Fruit fly (Drosophila melanogaster): Measurements from ENCODE around the gene CG5043.

CG5043 gene

DNA sequence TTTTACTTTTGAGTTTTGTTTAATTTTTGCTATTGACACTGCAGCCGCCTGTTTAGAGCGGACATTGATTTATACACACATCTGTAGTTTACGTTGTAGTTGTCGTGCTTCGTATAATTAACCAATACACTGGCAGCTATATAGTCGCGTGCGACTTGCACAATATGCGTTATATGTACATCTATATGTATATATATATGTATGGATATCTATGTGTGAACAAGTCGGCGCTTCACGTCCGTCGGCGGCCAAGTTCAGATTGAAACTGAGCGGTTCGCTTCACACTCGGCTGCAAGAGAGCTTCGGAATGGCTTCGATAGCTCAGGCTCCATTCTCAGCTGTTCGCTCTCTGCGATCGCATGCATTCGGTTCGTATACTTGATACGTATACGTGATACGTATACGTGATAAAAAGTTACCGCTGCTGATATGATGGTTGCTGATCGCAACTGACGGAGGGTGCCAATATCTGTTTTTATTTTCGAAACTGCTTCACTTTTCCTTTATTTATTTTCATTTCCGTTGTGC is 5.7 kb upstream of the CG5043 start (continued):
- TF ChIP-seq CG8119 (GFP tag; IDR thresholded peaks at IDR 0.05) (peak; percentile 59; the same call in 1 of the 3 replicates), net (GFP tag; optimal IDR thresholded peaks at IDR 0.05) (peak; percentile 42), Sox102F (GFP tag; optimal IDR thresholded peaks at IDR 0.05) (peak; percentile 39), Eip75B (GFP tag; optimal IDR thresholded peaks at IDR 0.05) (peak; percentile 41), CG10631 (GFP tag; optimal IDR thresholded peaks at IDR 0.05) (no peak), spab (GFP tag; optimal IDR thresholded peaks at IDR 0.05) (peak; percentile 43), Hr4 (GFP tag; optimal IDR thresholded peaks at IDR 0.05) (no peak), CG1621 (tag; optimal IDR thresholded peaks at IDR 0.05) (peak; percentile 69), cyc (GFP tag; optimal IDR thresholded peaks at IDR 0.05) (no peak), CG34406 (GFP tag; optimal IDR thresholded peaks at IDR 0.05) (peak; percentile 1), fd85E (GFP tag; optimal IDR thresholded peaks at IDR 0.05) (no peak), achi (GFP tag; optimal IDR thresholded peaks at IDR 0.05) (no peak), Sox14 (GFP tag; optimal IDR thresholded peaks at IDR 0.05) (no peak), Sox15 (GFP tag; optimal IDR thresholded peaks at IDR 0.05) (no peak), topi (GFP tag; optimal IDR thresholded peaks at IDR 0.05) (peak; percentile 8), CG11762 (GFP tag; optimal IDR thresholded peaks at IDR 0.05; ENCODE audit: insufficient read depth) (no peak), CG7368 (GFP tag; optimal IDR thresholded peaks at IDR 0.05) (peak; percentile 27), CG3032 (tag; optimal IDR thresholded peaks at IDR 0.05) (peak; percentile 8), svp (GFP tag) (peak; percentile 92), salr (GFP tag; optimal IDR thresholded peaks at IDR 0.05) (peak; percentile 0 to 14), fd59A (GFP tag; optimal IDR thresholded peaks at IDR 0.05) (peak; percentile 23), Met (GFP tag; optimal IDR thresholded peaks at IDR 0.05) (peak; percentile 2), lz (GFP tag; optimal IDR thresholded peaks at IDR 0.05) (no peak), CG32006 (GFP tag; optimal IDR thresholded peaks at IDR 0.05) (no peak)

DNA sequence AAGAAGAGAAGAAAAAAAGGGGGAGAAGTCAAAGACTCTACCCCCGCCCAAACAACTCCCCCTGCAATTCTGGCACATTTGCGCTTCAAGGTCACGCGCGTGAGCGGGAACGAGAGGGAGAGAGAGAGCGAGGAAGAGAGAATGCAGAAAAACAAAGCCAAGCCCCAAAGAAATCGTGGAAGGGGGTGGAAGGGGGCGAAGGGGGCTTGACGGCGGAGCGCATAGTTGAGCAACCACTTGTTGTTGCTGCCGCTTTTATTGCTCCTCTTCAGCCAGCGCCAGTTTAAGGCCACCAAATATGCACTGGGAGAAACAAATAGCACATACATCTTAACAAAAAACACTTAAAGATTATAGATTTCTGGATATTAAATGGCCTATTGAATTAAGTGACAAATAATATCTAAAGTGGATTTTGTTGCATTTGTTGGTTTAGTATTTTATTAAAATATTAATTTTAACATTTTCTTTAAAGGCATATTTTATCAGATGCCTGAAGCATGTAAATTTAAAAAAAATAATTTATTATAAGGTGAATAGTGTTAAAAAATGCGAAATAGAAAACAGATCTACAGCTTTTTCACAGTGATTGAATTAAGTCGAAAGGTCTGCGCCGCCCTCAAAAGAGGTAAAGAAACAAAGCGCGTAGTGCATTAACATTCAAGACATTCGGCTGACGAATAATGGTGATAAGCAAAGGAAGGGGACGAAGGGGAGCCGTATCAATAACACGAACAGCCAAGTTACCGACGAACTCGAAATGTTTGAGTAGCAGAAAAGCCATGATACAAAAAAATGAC is 3.7 kb upstream of the CG5043 start:
- peak; percentile 55 for TF ChIP-seq vri (GFP tag; optimal IDR thresholded peaks at IDR 0.05)
- TF ChIP-seq cyc (GFP tag; optimal IDR thresholded peaks at IDR 0.05), result peak; percentile 70
- peak; percentile 90 for TF ChIP-seq CG6163 (GFP tag; IDR thresholded peaks at IDR 0.05)
- TF ChIP-seq dsx (GFP tag; optimal IDR thresholded peaks at IDR 0.05; ENCODE audit: poor library complexity, severe bottlenecking), result peak; percentile 64
- TF ChIP-seq CG15336 (GFP tag; IDR thresholded peaks at IDR 0.05), result peak; percentile 93
- peak; percentile 87 for TF ChIP-seq eg (GFP tag; IDR thresholded peaks at IDR 0.05)
- peak; percentile 84 for TF ChIP-seq Sox15 (GFP tag; optimal IDR thresholded peaks at IDR 0.05)
- TF ChIP-seq esn (GFP tag; optimal IDR thresholded peaks at IDR 0.05), result peak; percentile 94
- TF ChIP-seq dac (GFP tag; optimal IDR thresholded peaks at IDR 0.05), result peak; percentile 68
- TF ChIP-seq Hr38 (GFP tag; optimal IDR thresholded peaks at IDR 0.05), result no peak
- peak; percentile 97 for TF ChIP-seq CG10669 (GFP tag; optimal IDR thresholded peaks at IDR 0.05)
- TF ChIP-seq Eip78C (GFP tag), result peak; percentile 94
- peak; percentile 93 for TF ChIP-seq CG8319 (GFP tag; optimal IDR thresholded peaks at IDR 0.05)
- TF ChIP-seq fd59A (GFP tag; optimal IDR thresholded peaks at IDR 0.05), result peak; percentile 76
- no peak for TF ChIP-seq CG9139 (GFP tag; optimal IDR thresholded peaks at IDR 0.05)
- peak; percentile 86 for TF ChIP-seq pdm3 (GFP tag; optimal IDR thresholded peaks at IDR 0.05)
- peak; percentile 72 for TF ChIP-seq CG1621 (tag; optimal IDR thresholded peaks at IDR 0.05)
- peak; percentile 88 for TF ChIP-seq lz (GFP tag; optimal IDR thresholded peaks at IDR 0.05)
- TF ChIP-seq Sox14 (GFP tag; optimal IDR thresholded peaks at IDR 0.05), result peak; percentile 85
- TF ChIP-seq Ets21C (GFP tag; optimal IDR thresholded peaks at IDR 0.05), result peak; percentile 46
- TF ChIP-seq salr (GFP tag; optimal IDR thresholded peaks at IDR 0.05), result peak; percentile 20 to 90
- peak; percentile 79 for TF ChIP-seq CG6854 (GFP tag; optimal IDR thresholded peaks at IDR 0.05)
- TF ChIP-seq CG11902 (GFP tag; optimal IDR thresholded peaks at IDR 0.05), result peak; percentile 68
- TF ChIP-seq CG4318 (GFP tag; optimal IDR thresholded peaks at IDR 0.05), result peak; percentile 82
- peak; percentile 77 for TF ChIP-seq Smox (GFP tag; optimal IDR thresholded peaks at IDR 0.05)
- peak; percentile 66 for TF ChIP-seq Hr4 (GFP tag; optimal IDR thresholded peaks at IDR 0.05)
- TF ChIP-seq CG3032 (tag; optimal IDR thresholded peaks at IDR 0.05), result peak; percentile 99
- peak; percentile 83 for TF ChIP-seq CG31627 (GFP tag; optimal IDR thresholded peaks at IDR 0.05)
- peak; percentile 98 for TF ChIP-seq spab (GFP tag; optimal IDR thresholded peaks at IDR 0.05)
- peak; percentile 95 for TF ChIP-seq acj6 (GFP tag; optimal IDR thresholded peaks at IDR 0.05)
- TF ChIP-seq fkh (GFP tag; optimal IDR thresholded peaks at IDR 0.05), result peak; percentile 21
- TF ChIP-seq CG34406 (GFP tag; optimal IDR thresholded peaks at IDR 0.05), result peak; percentile 91
- peak; percentile 85 for TF ChIP-seq fd85E (GFP tag; optimal IDR thresholded peaks at IDR 0.05)
- TF ChIP-seq net (GFP tag; optimal IDR thresholded peaks at IDR 0.05), result peak; percentile 73
- peak; percentile 95 for TF ChIP-seq CG32006 (GFP tag; optimal IDR thresholded peaks at IDR 0.05)
- peak; percentile 97 for TF ChIP-seq CG8632 (GFP tag; optimal IDR thresholded peaks at IDR 0.05)
